Worm (Caenorhabditis elegans) whole organism, L2 larva: ENCODE measurements around the gene F13D12.5.

Experiments
- F13H6.1 ChIP-seq: sonication (generic microtip); optimal IDR thresholded peaks from 2 replicates; lab custom pipeline; 2016; ENCODE audit warnings: missing genetic modification characterization, missing compliant biosample characterization
- Y55F3AM.14 ChIP-seq: fragments of 200-800 bp; sonication (Bioruptor generic); optimal IDR thresholded peaks from 2 replicates; lab custom pipeline; 2018; ENCODE audit warnings: mild to moderate bottlenecking, missing genetic modification characterization, missing compliant biosample characterization
- alr-1 ChIP-seq: fragments of 150-350 bp; optimal IDR thresholded peaks from 2 replicates; lab custom pipeline; 2014; ENCODE audit warnings: missing biosample characterization, missing genetic modification characterization
- aly-2 ChIP-seq: fragments of 150-350 bp; optimal IDR thresholded peaks from 2 replicates; lab custom pipeline; 2014; ENCODE audit warnings: missing biosample characterization, missing genetic modification characterization
- blmp-1 ChIP-seq: sonication (generic microtip); optimal IDR thresholded peaks from 2 replicates; lab custom pipeline; 2017; ENCODE audit warnings: missing genetic modification characterization, mild to moderate bottlenecking, missing compliant biosample characterization, antibody characterized with exemption, moderate library complexity; ENCODE audit not compliant: insufficient read depth
- ceh-82 ChIP-seq: fragments of 150-350 bp; optimal IDR thresholded peaks from 2 replicates; lab custom pipeline; 2014; ENCODE audit warnings: missing biosample characterization, missing genetic modification characterization
- crh-2 ChIP-seq: sonication (generic microtip); optimal IDR thresholded peaks from 2 replicates; lab custom pipeline; 2017; ENCODE audit warnings: missing biosample characterization, missing genetic modification characterization
- elt-1 ChIP-seq: fragments of 150-350 bp; optimal IDR thresholded peaks from 2 replicates; lab custom pipeline; 2014; ENCODE audit warnings: missing biosample characterization, missing genetic modification characterization
- elt-3 ChIP-seq: sonication (generic microtip); optimal IDR thresholded peaks from 2 replicates; lab custom pipeline; 2017; ENCODE audit warnings: missing biosample characterization, missing genetic modification characterization
- fos-1 ChIP-seq: fragments of 150-350 bp; optimal IDR thresholded peaks from 2 replicates; lab custom pipeline; 2014; ENCODE audit warnings: missing biosample characterization, missing genetic modification characterization
- gmeb-1 ChIP-seq: fragments of 150-350 bp; optimal IDR thresholded peaks from 2 replicates; lab custom pipeline; 2014; ENCODE audit warnings: missing biosample characterization, missing genetic modification characterization
- lin-13 ChIP-seq: fragments of 150-350 bp; optimal IDR thresholded peaks from 2 replicates; lab custom pipeline; 2014; ENCODE audit warnings: missing biosample characterization, missing genetic modification reagents, missing genetic modification characterization
- lsy-2 ChIP-seq, 2 experiments: fragments of 150-350 bp in 1 of 2; sonication (generic microtip) in 1 of 2; optimal IDR thresholded peaks; 2 replicates each; lab custom pipeline; 2014 to 2017; ENCODE audit warnings: missing biosample characterization in 2 of 2, missing genetic modification characterization in 2 of 2
- mab-5 ChIP-seq: fragments of 150-350 bp; optimal IDR thresholded peaks from 2 replicates; lab custom pipeline; 2014; ENCODE audit warnings: missing biosample characterization, missing genetic modification characterization
- mbf-1 ChIP-seq: sonication (generic microtip); optimal IDR thresholded peaks from 2 replicates; lab custom pipeline; 2017; ENCODE audit warnings: missing biosample characterization, missing genetic modification characterization
- nhr-11 ChIP-seq: fragments of 150-350 bp; optimal IDR thresholded peaks from 2 replicates; lab custom pipeline; 2014; ENCODE audit warnings: missing biosample characterization, missing genetic modification characterization
- nhr-129 ChIP-seq: fragments of 150-350 bp; optimal IDR thresholded peaks from 2 replicates; lab custom pipeline; 2014; ENCODE audit warnings: missing biosample characterization, missing genetic modification characterization
- nhr-21 ChIP-seq: fragments of 150-350 bp; optimal IDR thresholded peaks from 2 replicates; lab custom pipeline; 2014; ENCODE audit warnings: missing biosample characterization, missing genetic modification characterization
- nhr-23 ChIP-seq: fragments of 150-350 bp; optimal IDR thresholded peaks from 2 replicates; lab custom pipeline; 2014; ENCODE audit warnings: missing biosample characterization, missing genetic modification reagents, missing genetic modification characterization
- nhr-25 ChIP-seq: fragments of 150-350 bp; sonication (generic microtip); optimal IDR thresholded peaks from 3 replicates; lab custom pipeline; 2014; ENCODE audit warnings: missing biosample characterization, missing genetic modification characterization
- nhr-6 ChIP-seq: fragments of 150-350 bp; optimal IDR thresholded peaks from 2 replicates; lab custom pipeline; 2014; ENCODE audit warnings: missing biosample characterization, missing genetic modification characterization
- nhr-77 ChIP-seq: fragments of 150-350 bp; optimal IDR thresholded peaks from 2 replicates; lab custom pipeline; 2014; ENCODE audit warnings: missing biosample characterization, missing genetic modification characterization
- sma-3 ChIP-seq: sonication (generic microtip); optimal IDR thresholded peaks from 2 replicates; lab custom pipeline; 2016; ENCODE audit warnings: missing genetic modification reagents, missing genetic modification characterization, missing compliant biosample characterization
- sma-9 ChIP-seq, 2 experiments: fragments of 150-350 bp in 1 of 2; sonication (generic microtip) in 1 of 2; optimal IDR thresholded peaks; 2 replicates each; lab custom pipeline; 2014 to 2016; ENCODE audit warnings: missing genetic modification characterization in 2 of 2, mild to moderate bottlenecking in 1 of 2, missing biosample characterization in 1 of 2, missing compliant biosample characterization in 1 of 2, missing genetic modification reagents in 1 of 2, moderate library complexity in 1 of 2
- snpc-4 ChIP-seq: fragments of 150-350 bp; optimal IDR thresholded peaks from 2 replicates; lab custom pipeline; 2014; ENCODE audit warnings: missing biosample characterization, missing genetic modification characterization
- unc-55 ChIP-seq: fragments of 150-350 bp; sonication (generic microtip); optimal IDR thresholded peaks from 3 replicates; lab custom pipeline; 2014; ENCODE audit warnings: missing biosample characterization, missing genetic modification reagents, missing genetic modification characterization
- unc-62 ChIP-seq: fragments of 150-350 bp; optimal IDR thresholded peaks from 2 replicates; lab custom pipeline; 2014; ENCODE audit warnings: missing biosample characterization, missing genetic modification reagents, missing genetic modification characterization
- ztf-1 ChIP-seq: fragments of 200-800 bp; sonication (Bioruptor generic); conservative IDR thresholded peaks from 2 replicates; pipeline ENCODE4 v1.3.6; 2022; ENCODE audit warnings: missing genetic modification characterization, missing compliant biosample characterization
- ztf-4 ChIP-seq: fragments of 150-350 bp; optimal IDR thresholded peaks from 2 replicates; lab custom pipeline; 2014; ENCODE audit warnings: missing biosample characterization, missing genetic modification characterization

F13D12.5 gene

DNA sequence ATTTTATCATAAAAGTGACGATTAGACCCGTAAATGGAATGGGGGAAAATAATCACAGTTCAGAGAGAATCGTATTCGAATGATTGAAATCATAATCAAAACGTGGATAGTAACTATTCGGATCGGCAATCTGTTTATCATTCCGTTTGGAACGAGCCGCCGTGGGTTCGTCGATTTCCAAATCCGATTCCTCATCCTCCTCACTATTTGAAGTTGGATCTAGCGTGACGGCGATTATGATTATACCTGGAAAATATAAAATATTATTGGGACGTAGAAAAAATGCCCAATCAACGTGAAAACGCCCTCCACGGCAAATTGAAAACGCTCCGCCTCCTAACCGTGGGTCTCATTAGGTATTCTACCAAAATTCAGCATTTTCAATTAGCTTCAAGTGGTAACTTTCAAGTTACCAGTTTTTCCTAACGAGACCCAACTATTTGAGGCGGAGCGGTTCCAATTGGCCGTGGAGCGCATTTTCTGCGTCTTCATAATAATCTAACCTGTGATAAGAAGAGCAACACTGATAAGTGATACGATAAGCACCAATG lies 4.6 kb downstream of the F13D12.5 start:
- TF ChIP-seq elt-3 (tag; lab: Kevin White, UChicago) (no peak), sma-3 (GFP tag; lab: Kevin White, UChicago) (peak; percentile 7), F13H6.1 (tag; lab: Kevin White, UChicago) (peak; percentile 26), nhr-11 (tag; lab: Kevin White, UChicago) (no peak), nhr-129 (peak; percentile 52), crh-2 (tag; lab: Kevin White, UChicago) (peak; percentile 46), lsy-2 (tag; optimal IDR thresholded peaks at IDR 0.05; lab: Kevin White, UChicago) (peak in 1 of 2 experiments; percentile 16), lin-13 (GFP tag; lab: Kevin White, UChicago) (peak; percentile 49), nhr-21 (tag; lab: Kevin White, UChicago) (peak; percentile 1)

DNA sequence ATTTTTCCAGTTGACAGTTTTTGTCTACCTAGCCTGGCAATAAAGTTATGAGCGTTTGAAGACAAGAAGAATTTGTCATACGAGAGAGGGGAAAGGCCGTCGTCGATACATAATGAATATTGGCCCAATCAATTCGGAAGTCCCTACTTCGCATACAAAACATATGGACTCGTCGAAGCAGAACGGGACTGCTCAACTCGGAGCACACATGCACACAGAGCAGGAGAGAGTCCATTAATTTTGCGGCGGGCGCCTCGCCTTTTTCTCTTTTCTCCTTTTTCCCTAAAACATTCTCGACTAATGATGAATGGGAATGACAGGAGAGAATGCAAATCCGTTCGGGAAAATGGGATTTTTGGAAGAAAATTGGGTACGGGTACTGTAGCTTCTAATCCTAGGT lies 5.9 kb downstream of the F13D12.5 start, which contains the start of gene F13D12.8:
TSS of gene F13D12.8 (minus strand) at position 82 of the 400 bp plus-strand sequence.
- TF ChIP-seq lsy-2 (tag; optimal IDR thresholded peaks at IDR 0.05; lab: Kevin White, UChicago), result peak in 1 of 2 experiments; percentile 1
- TF ChIP-seq mab-5 (tag; lab: Kevin White, UChicago), result no peak
- peak; percentile 1 for TF ChIP-seq unc-55
- TF ChIP-seq snpc-4 (tag; lab: Kevin White, UChicago), result peak; percentile 37
- no peak for TF ChIP-seq mbf-1 (tag; lab: Kevin White, UChicago)

DNA sequence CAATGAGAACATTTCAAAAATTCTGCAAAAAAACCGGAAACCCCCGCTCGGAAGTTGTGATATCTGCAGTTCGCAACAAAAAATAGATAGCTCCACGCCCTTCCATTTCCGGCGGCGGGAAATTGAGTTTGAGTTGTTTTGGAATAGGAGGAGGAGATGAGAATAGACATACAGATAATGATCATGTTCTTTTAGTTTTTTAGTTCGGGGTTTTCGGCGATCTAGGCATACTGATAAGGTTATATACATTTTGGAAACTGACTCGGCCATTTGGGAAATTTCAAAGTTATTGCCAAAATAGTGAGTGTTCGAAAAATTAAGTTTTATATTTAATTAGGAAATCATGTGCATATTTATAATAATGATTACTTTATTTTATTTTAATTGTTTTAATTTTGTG lies 7.2 kb downstream of the F13D12.5 start:
- TF ChIP-seq nhr-23 (tag; lab: Kevin White, UChicago) (no peak), elt-1 (peak; percentile 11)

DNA sequence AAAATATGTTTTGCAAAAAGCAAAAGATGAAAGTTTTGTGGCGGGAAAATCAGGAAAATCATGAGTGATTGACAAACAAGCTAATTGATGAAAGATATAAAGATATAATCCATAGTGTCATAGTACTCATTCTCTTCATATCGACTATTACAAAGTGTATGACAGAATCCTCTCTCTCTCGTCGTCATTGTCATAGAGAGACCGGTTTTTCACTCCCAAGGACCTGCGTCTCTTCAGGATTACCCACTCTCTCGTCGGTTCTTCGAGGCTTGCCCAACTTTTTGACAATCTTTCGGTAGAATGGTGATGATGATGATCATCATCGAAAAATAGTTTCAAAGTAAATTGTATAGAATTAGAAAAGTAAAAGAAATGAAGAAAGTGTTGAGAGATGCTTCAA lies 10.7 kb downstream of the F13D12.5 start:
- peak; percentile 38 for TF ChIP-seq F13H6.1 (tag; lab: Kevin White, UChicago)
- TF ChIP-seq lsy-2 (tag; optimal IDR thresholded peaks at IDR 0.05; lab: Kevin White, UChicago), result peak in 1 of 2 experiments; percentile 46
- TF ChIP-seq fos-1 (tag; lab: Kevin White, UChicago), result peak; percentile 57
- peak; percentile 74 for TF ChIP-seq blmp-1
- TF ChIP-seq nhr-21 (tag; lab: Kevin White, UChicago), result peak; percentile 71
- TF ChIP-seq nhr-25 (tag; lab: Kevin White, UChicago), result peak; percentile 83
- peak; percentile 52 for TF ChIP-seq nhr-129
- TF ChIP-seq sma-9 (GFP tag; optimal IDR thresholded peaks at IDR 0.05; lab: Kevin White, UChicago), result peak; percentile 54
- no peak for TF ChIP-seq sma-9 (tag; optimal IDR thresholded peaks at IDR 0.05; lab: Kevin White, UChicago)
- TF ChIP-seq gmeb-1 (tag; lab: Kevin White, UChicago), result peak; percentile 27
- no peak for TF ChIP-seq aly-2 (tag; lab: Kevin White, UChicago)
- TF ChIP-seq nhr-6 (tag; lab: Kevin White, UChicago), result peak; percentile 12
- TF ChIP-seq sma-3 (GFP tag; lab: Kevin White, UChicago), result peak; percentile 68
- no peak for TF ChIP-seq unc-62 (GFP tag; lab: Kevin White, UChicago)
- no peak for TF ChIP-seq crh-2 (tag; lab: Kevin White, UChicago)

DNA sequence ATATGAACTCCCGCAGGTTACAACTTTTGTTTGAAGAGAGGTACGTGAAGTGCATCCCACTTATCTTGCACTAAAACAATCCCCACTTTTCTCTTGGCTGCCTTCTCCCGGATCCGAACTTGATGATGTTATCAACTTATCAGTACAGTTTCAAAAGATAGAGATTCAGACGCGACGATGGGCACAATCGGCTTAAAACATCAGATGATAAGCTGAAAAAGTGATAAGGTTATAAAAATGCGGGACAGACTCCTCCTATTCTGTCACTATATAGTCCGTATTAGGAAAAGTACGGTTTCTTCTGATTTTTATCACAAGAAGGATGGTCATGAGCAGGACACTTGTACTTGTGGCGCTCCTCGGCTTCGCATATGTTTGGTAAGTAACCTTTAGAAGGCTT lies 12.6 kb downstream of the F13D12.5 start, which contains the start of gene ctsa-1.2:
TSS of gene ctsa-1.2 (plus strand) at position 160 of the 400 bp plus-strand sequence.
- TF ChIP-seq nhr-129, result no peak
- TF ChIP-seq sma-9 (GFP tag; optimal IDR thresholded peaks at IDR 0.05; lab: Kevin White, UChicago), result peak; percentile 52
- no peak for TF ChIP-seq sma-9 (tag; optimal IDR thresholded peaks at IDR 0.05; lab: Kevin White, UChicago)
- peak; percentile 38 for TF ChIP-seq fos-1 (tag; lab: Kevin White, UChicago)
- TF ChIP-seq unc-62 (GFP tag; lab: Kevin White, UChicago), result no peak

DNA sequence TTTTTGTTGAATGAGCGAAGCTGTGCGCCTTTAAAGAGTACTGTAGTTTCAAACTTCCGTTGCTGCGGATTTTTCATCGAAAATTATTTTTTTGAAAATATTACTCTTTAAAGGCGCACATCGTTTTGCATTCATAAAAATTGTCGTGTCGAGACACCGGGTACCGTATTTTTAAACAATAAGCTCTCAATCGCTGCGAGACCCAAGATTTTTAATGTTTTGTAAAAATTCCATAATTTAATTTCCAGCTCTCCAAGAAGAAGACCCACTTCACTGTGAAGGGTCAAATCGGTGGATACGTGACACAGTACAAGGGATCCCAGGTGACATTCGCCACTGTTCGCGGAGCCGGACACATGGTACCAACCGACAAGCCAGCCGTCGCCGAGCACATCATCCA lies 15.7 kb downstream of the F13D12.5 start:
- TF ChIP-seq nhr-77 (no peak), blmp-1 (no peak), ztf-4 (tag; lab: Kevin White, UChicago) (no peak), elt-1 (no peak), ztf-1 (GFP tag; lab: Robert Waterston, UW) (no peak), Y55F3AM.14 (no peak), sma-3 (GFP tag; lab: Kevin White, UChicago) (no peak), alr-1 (tag; lab: Kevin White, UChicago) (no peak), nhr-129 (no peak), ceh-82 (no peak), crh-2 (tag; lab: Kevin White, UChicago) (no peak)
- TF ChIP-seq, all 48 proteins: peak for 0
